Fruit fly (Drosophila melanogaster) whole organism, larva: Measurements from ENCODE around the gene CG46460.
A peak's percentile ranks its signal among the peaks of the same experiment; 100 is the strongest.

Experiments used
- noc ChIP-seq: fragments of 200-800 bp; sonication (Bioruptor generic); optimal IDR thresholded peaks from 3 replicates; lab custom pipeline; 2019; ENCODE audit warnings: missing biosample characterization, mild to moderate bottlenecking, missing genetic modification characterization, moderate library complexity

CG46460 gene

dm6 chr3L:4225647-4226470 is 1.2 kb downstream of the CG46460 start:
- TF ChIP-seq noc (tag; lab: Kevin White, UChicago), result peak; percentile 7

- TF ChIP-seq noc (tag; lab: Kevin White, UChicago), result peak; percentile 41
Measured at dm6 chr3L:4221792-4222191, 5.3 kb downstream of the CG46460 start.

dm6 chr3L:4221226-4221770 is 5.8 kb downstream of the CG46460 start:
- TF ChIP-seq noc (tag; lab: Kevin White, UChicago), result peak; percentile 74

- no peak for TF ChIP-seq noc (tag; lab: Kevin White, UChicago)
Measured at dm6 chr3L:4220679-4221078, 6.4 kb downstream of the CG46460 start.

- no peak for TF ChIP-seq noc (tag; lab: Kevin White, UChicago)
Measured at dm6 chr3L:4219291-4220228, 7.5 kb downstream of the CG46460 start.

- TF ChIP-seq noc (tag; lab: Kevin White, UChicago), result no peak
Measured at dm6 chr3L:4215079-4215478, 12.0 kb downstream of the CG46460 start, which contains the start of gene Cpr64Ad. TSS of gene Cpr64Ad (plus strand) at chr3L:4215379.

dm6 chr3L:4212815-4213214 is 14.3 kb downstream of the CG46460 start, which contains the start of gene Cpr64Ac:
TSS of gene Cpr64Ac (minus strand) at chr3L:4212915.
- no peak for TF ChIP-seq noc (tag; lab: Kevin White, UChicago)

- TF ChIP-seq noc (tag; lab: Kevin White, UChicago), result no peak
Measured at dm6 chr3L:4211440-4211839, 15.7 kb downstream of the CG46460 start, which contains the start of gene Cpr64Ab. TSS of gene Cpr64Ab (minus strand) at chr3L:4211540.

dm6 chr3L:4209731-4210130 is 17.4 kb downstream of the CG46460 start:
- no peak for TF ChIP-seq noc (tag; lab: Kevin White, UChicago)

- no peak for TF ChIP-seq noc (tag; lab: Kevin White, UChicago)
Measured at dm6 chr3L:4209078-4209477, 18.0 kb downstream of the CG46460 start, which contains the start of gene Cpr64Aa. TSS of gene Cpr64Aa (minus strand) at chr3L:4209178.

dm6 chr3L:4204867-4205266 is 22.2 kb downstream of the CG46460 start:
- no peak for TF ChIP-seq noc (tag; lab: Kevin White, UChicago)

- no peak for TF ChIP-seq noc (tag; lab: Kevin White, UChicago)
Measured at dm6 chr3L:4204239-4204638, 22.9 kb downstream of the CG46460 start, which contains the start of gene CG15005. TSS of gene CG15005 (minus strand) at chr3L:4204339.

dm6 chr3L:4193730-4194649 is 33.1 kb downstream of the CG46460 start, which contains the start of gene CG43367:
TSS of gene CG43367 (plus strand) at chr3L:4193993.
- TF ChIP-seq noc (tag; lab: Kevin White, UChicago), result no peak

- TF ChIP-seq noc (tag; lab: Kevin White, UChicago), result no peak
Measured at dm6 chr3L:4187930-4188523, 39.1 kb downstream of the CG46460 start, which contains the start of the genes Teh2 and tipE. TSS of gene Teh2 (minus strand) at chr3L:4188023. TSS of gene tipE (plus strand) at chr3L:4188499.
